Fruit fly (Drosophila melanogaster) whole organism, larva: ENCODE data around the gene CG42814.

Experiments used
- noc ChIP-seq: fragments of 200-800 bp; sonication (Bioruptor generic); optimal IDR thresholded peaks from 3 replicates; lab custom pipeline; 2019; ENCODE audit warnings: missing biosample characterization, mild to moderate bottlenecking, missing genetic modification characterization, moderate library complexity

Gene CG42814

DNA sequence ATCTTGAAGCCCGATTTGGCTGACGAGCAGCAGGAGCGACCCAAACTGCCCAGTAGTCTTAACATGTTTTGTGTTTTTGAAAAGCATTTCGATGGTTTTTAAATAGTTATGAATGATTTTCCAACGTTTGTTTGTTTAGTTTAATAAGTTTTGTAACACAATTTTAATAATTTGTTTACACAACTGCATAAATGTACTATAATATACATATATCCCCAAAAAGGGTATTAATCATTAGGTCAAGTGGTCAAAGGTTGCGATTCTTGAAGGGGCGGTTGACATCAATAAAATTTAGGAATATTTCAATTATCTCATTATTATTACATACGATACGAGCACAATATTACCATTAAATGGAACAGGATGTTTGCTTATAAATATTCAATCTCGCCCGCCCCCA is at the start of gene CG42814:
TSS of gene CG42814 (minus strand) at position 101 of the 400 bp plus-strand sequence.
- no peak for TF ChIP-seq noc (tag; lab: Kevin White, UChicago)

- peak; percentile 24 for TF ChIP-seq noc (tag; lab: Kevin White, UChicago)
These were observed 45.5 kb upstream of the CG42814 start, which contains the start of gene CG5938 for dm6 chr3R:27274533-27275447. TSS of gene CG5938 (plus strand) at chr3R:27274794.

DNA sequence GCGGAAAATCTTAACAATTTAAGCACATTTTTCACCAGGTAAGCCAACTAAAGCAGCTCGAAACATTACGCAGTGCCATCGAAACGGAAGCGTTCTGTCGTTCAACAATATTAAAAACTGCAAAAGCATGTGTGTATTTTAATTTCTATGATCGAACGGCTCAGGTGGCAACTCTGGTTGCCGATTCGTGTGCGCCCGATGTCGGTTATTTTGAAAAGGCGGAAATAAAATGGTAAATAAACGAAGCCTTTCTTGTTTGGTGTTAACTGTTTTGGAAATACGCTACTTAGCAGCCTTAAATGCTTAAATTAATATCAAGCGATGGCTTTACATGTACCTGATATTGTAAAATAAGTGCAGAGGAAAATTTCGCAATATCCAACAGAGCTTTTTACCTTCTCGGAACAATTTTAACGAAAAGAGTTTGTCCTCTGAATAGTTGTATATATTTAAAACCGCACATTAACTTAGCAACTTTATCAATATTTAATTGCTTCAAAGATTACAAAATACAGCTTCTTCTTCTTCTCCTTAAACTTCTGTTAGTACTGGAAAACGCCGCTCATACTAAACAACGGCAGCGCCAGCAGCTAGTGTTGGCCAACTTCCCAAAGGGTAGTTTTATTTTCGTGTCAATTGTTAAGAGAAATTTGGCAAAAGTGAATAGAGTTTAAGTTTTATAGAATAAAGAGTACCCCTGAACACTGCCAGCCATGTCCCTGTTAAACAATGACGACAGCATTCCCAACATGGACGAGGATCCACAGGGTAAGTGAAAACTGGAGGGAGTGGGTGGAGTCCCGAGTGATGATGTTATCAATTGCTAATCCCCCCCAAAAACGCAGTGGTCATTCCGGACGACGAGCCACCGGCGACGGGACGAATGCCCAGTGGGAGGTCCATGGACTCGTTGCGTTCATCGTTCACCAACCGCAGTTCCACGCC is 44.1 kb upstream of the CG42814 start, which contains the start of gene CG5934:
TSS of gene CG5934 (plus strand) at position 588 of the 945 bp plus-strand sequence.
- TF ChIP-seq noc (tag; lab: Kevin White, UChicago), result peak; percentile 14

DNA sequence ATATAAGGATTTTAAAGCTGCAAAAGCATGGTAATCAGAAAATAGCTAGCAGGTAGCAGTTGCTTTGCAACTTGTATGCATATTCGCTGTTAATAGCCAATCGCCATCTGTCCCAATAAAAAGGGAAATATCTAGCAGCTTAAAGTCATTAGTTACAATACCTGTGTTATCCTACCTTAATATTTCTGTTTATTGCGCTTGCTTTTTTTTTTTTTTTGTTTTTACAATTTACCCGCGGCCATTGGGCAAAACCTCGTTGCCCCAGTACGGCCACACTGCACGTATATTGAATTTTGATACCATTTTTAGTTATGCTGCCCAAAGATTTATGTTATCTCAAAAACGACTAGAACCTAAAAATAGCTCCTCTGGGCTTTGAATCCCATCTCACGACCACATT is 43.0 kb upstream of the CG42814 start:
- no peak for TF ChIP-seq noc (tag; lab: Kevin White, UChicago)

dm6 chr3R:27270379-27271266 is 41.4 kb upstream of the CG42814 start:
- no peak for TF ChIP-seq noc (tag; lab: Kevin White, UChicago)

- TF ChIP-seq noc (tag; lab: Kevin White, UChicago), result no peak
These were observed 36.1 kb upstream of the CG42814 start, which contains the start of the genes CG14262 and CG14260 for dm6 chr3R:27265330-27265729. TSS of gene CG14262 (minus strand) at chr3R:27265430. TSS of gene CG14260 (plus strand) at chr3R:27265457.

DNA sequence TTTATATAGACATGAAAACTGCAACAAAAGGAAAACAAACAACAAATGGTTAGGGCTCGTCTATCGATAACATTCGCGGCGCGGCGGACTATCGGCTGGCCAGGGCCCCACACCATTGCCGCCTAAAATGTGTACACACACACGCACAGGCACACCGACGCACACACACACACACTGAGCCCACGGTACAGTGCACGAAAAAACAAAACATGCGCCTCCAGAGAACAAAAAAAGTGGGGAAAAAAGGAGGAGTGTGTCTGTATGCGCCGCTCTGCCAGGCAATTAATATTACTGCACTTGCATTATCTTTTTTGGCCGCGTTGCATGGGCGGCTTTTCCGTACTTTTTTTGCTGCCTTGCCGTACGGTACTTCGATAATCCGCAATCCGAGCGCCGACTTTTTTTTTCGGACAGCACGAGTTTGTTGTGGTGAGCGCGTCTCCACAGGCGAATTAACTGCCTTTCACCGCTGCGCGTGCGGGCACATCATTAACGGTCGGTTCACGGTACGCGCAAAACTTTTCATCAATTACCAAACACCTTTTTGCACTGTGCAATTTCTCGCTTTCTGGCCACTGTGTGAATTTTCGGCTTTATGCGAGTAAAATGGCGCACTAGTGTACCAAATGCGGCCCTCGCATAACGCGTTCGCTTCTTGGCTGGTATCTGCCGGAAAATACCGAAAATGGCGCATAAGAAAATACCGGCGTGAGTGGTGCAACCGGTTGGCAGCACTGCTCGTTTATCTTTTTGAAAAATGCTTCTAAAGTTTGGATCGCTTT is 34.4 kb upstream of the CG42814 start, which contains the start of gene woc:
TSS of gene woc (minus strand) at position 622 of the 782 bp plus-strand sequence.
- peak; percentile 33 for TF ChIP-seq noc (tag; lab: Kevin White, UChicago)

DNA sequence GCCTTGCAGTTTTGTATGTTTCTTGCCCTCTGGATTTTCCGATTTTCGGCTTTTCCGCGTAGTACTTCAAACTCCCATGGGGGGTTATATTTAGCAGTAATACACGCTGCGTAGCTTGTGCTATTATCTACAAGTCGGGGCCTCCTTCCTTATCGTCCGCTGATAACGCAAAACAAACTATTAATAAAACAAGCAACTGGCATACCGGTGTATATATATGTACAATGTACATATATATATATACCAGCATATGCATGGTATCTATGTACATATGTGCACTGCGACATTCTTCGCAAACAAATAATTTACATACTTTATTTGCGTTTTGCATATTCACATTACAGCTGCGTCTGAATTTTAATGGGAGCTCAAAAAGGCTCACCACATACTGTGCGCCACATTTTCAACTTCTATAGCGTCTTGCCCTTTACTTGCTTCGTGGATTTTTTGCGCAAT is 24.7 kb upstream of the CG42814 start:
- TF ChIP-seq noc (tag; lab: Kevin White, UChicago), result no peak

DNA sequence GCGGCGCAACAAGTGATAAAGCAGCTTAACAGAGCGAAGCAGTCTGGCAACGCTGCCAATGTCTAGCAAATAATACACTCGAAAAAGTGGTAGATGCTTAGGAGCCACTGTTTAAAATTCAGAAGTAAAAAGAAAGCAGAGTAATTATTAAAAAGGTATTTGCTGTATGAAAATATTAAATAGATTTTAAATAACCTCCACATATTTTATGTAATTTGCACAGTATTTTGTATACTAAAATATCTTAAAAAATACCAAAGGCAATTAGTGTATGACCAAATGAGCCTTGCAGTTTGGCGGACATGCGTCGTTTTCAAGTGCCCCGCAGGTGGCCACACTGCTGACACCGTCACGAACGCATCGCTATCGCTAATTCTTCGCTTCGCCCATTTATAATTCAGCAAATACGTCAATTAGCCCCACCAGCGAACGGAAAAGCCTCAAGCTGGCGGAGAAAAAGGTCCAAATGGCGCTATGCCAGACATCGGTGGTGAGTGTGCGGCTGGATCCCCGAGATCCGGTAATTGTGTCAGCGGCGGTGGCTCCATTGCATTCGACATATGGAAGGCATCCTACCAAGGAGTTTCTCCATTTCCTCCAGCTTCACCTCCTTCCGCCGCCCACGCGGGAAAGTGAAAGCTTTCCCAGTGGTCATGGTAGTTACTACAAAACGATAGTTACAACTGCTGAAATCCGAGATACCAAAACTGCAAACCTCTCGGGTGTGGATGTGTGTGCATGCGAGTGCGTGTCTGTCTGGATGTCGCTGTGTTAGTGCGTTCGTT is 24.1 kb upstream of the CG42814 start, which contains the start of gene pll:
TSS of gene pll (minus strand) at position 47 of the 785 bp plus-strand sequence.
- TF ChIP-seq noc (tag; lab: Kevin White, UChicago), result peak; percentile 54

DNA sequence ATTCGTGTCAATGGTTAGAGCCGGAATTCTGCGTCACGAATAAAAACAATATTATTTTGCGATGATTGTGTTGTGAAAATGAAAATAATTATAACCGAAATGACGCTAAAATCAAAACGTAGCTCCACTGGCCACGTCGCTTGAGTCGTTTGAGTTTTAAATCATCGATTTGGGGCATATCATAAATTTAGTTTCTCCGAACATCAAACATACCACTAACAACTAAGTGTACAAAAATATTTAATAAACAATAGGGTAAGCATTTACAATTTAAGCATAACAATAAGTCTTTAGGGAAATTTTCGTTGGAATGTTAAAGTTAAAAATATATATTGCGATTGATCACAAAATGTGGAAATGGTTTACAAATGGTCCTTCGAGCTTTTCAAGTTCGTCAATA is 21.6 kb upstream of the CG42814 start, which contains the start of the genes TTLL6B and TfIIA-L:
TSS of gene TTLL6B (minus strand) at position 101 of the 400 bp plus-strand sequence.
TSS of gene TfIIA-L (plus strand) at position 206 of the 400 bp plus-strand sequence.
- TF ChIP-seq noc (tag; lab: Kevin White, UChicago), result no peak

dm6 chr3R:27247892-27248291 is 18.6 kb upstream of the CG42814 start, which contains the start of gene CG5984:
TSS of gene CG5984 (minus strand) at chr3R:27247992.
- TF ChIP-seq noc (tag; lab: Kevin White, UChicago), result no peak

DNA sequence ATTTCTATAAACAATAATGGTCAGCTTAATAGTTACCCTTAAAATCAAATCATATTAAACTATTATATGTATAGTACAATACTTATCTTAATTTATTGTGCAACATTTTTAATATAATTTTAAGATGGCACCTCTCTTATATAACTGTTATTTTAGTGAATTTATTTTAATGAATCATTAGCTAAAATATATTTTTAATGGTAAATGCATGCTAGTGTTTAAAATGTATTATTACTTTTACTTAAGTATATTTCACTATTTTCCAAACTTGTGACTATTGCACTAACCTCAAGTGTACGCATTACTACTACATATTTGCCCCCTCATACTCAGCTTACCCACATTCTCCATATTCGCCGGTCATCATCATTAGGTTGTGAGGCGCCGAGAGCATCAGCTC is 17.0 kb upstream of the CG42814 start:
- peak; percentile 90 for TF ChIP-seq noc (tag; lab: Kevin White, UChicago)

dm6 chr3R:27245401-27245757 is 16.1 kb upstream of the CG42814 start:
- no peak for TF ChIP-seq noc (tag; lab: Kevin White, UChicago)
